Fruit fly (Drosophila melanogaster) whole organism, prepupa: ENCODE measurements around the gene CG31659.

Experiments
- Blimp-1 ChIP-seq: fragments of 200-800 bp; sonication (Bioruptor generic); optimal IDR thresholded peaks from 3 replicates; lab custom pipeline; 2017; ENCODE audit warnings: missing biosample characterization, missing genetic modification characterization, mild to moderate bottlenecking, moderate library complexity, missing genetic modification reagents
- CG10631 ChIP-seq: fragments of 200-800 bp; sonication (Bioruptor generic); optimal IDR thresholded peaks from 2 replicates; lab custom pipeline; 2016; ENCODE audit warnings: missing biosample characterization, missing genetic modification characterization
- CG10669 ChIP-seq: fragments of 200-800 bp; sonication (Bioruptor generic); optimal IDR thresholded peaks from 3 replicates; lab custom pipeline; 2018; ENCODE audit warnings: missing biosample characterization, mild to moderate bottlenecking, missing genetic modification characterization, moderate library complexity
- CG11902 ChIP-seq: fragments of 200-800 bp; sonication (Bioruptor generic); optimal IDR thresholded peaks from 3 replicates; lab custom pipeline; 2016; ENCODE audit warnings: missing biosample characterization, missing genetic modification characterization
- CG34406 ChIP-seq: fragments of 200-800 bp; sonication (Bioruptor generic); optimal IDR thresholded peaks from 3 replicates; lab custom pipeline; 2016; ENCODE audit warnings: missing biosample characterization, missing genetic modification characterization
- CG6276 ChIP-seq: fragments of 200-800 bp; sonication (Bioruptor generic); optimal IDR thresholded peaks from 2 replicates; lab custom pipeline; 2017; ENCODE audit warnings: missing biosample characterization, mild to moderate bottlenecking, missing genetic modification characterization
- Gug ChIP-seq: fragments of 200-800 bp; sonication (Bioruptor generic); IDR thresholded peaks from 2 replicates; pipeline ENCODE4 v1.3.6; 2022; ENCODE audit warnings: missing biosample characterization, missing genetic modification characterization

DNA sequence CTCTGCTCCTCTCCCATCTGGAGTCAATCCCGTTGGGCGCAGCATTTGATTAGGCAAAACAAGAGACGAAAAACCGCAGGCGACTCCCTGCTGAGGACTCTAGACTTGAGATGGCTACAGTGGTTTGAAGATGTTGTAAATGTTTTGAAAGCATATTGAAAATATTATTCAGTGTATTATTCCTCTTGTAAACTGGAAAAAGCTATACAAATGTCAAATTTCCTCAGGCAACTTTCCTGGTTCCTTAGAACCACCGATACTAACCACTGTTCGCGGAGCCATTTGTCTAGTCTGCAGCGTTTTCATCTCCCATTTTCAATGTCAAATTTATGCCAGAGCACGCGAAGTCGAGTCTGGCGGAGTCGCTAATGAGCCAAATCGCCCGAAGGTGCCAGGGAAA is 43.1 kb upstream of the CG31659 start:
- no peak for TF ChIP-seq CG11902 (GFP tag; lab: Kevin White, UChicago)
- no peak for TF ChIP-seq CG10669 (GFP tag; lab: Kevin White, UChicago)
- TF ChIP-seq Gug (GFP tag; lab: Robert Waterston, UW): no peak
- no peak for TF ChIP-seq Blimp-1 (GFP tag; lab: Kevin White, UChicago)
- no peak for TF ChIP-seq CG6276 (GFP tag; lab: Kevin White, UChicago)
- peak; percentile 28 for TF ChIP-seq CG10631 (GFP tag; lab: Kevin White, UChicago)
- TF ChIP-seq CG34406 (GFP tag; lab: Kevin White, UChicago): no peak
